Fruit fly (Drosophila melanogaster) whole organism: ENCODE data around the gene laf.

ENCODE experiments used
- CG8478 ChIP-seq: fragments of >200 bp; optimal IDR thresholded peaks from 2 replicates; lab custom pipeline; 2018; ENCODE audit warnings: inconsistent platforms
- Dll ChIP-seq: fragments of >200 bp; optimal IDR thresholded peaks from 2 replicates; lab custom pipeline; 2017
- EcR ChIP-seq, 2 experiments: fragments of >200 bp; optimal IDR thresholded peaks; 2 replicates each; lab custom pipeline; 2017; ENCODE audit warnings: missing biosample characterization in 2 of 2, missing genetic modification characterization in 2 of 2, missing genetic modification reagents in 2 of 2
- psq ChIP-seq: fragments of >200 bp; optimal IDR thresholded peaks from 2 replicates; lab custom pipeline; 2017
- usp ChIP-seq: fragments of >200 bp; optimal IDR thresholded peaks from 2 replicates; lab custom pipeline; 2017; ENCODE audit warnings: missing biosample characterization, missing genetic modification characterization, mixed read lengths

DNA sequence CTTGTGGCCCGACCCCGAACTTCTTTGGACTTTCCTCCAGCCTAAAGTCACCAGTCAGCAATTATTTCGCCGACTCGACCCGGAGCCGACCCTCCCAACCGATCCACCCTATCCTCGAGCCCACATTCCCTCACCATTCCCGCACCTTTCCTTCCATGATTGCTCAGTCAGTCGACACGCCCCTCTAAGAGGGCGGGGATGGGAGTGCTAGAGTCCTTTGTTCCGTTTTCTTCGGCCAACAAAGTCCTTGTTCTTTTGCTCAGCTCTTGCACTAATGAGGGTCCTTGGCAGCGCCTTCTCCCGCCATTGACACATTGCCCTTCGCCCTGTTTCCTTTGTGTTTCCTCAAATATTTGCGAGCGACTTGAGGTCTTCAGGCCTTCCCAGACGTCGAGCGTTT, 33.0 kb downstream of the laf start:
- TF ChIP-seq psq (lab: Kevin White, UChicago): no peak
- no peak for TF ChIP-seq usp
- TF ChIP-seq EcR (GFP tag; optimal IDR thresholded peaks at IDR 0.05; lab: Kevin White, UChicago): no peak
- TF ChIP-seq Dll: no peak
- TF ChIP-seq CG8478: no peak
